Worm (Caenorhabditis elegans) whole organism, young adult: Measurements from ENCODE around the gene fbxb-34.

ENCODE experiments used
- B0019.2 ChIP-seq: fragments of 200-800 bp; sonication (Bioruptor generic); conservative IDR thresholded peaks from 2 replicates; pipeline ENCODE4 v1.3.6; 2022; ENCODE audit warnings: missing genetic modification reagents, missing genetic modification characterization, missing compliant biosample characterization
- B0035.1 ChIP-seq: sonication (generic microtip); optimal IDR thresholded peaks from 2 replicates; lab custom pipeline; 2016; ENCODE audit warnings: missing genetic modification characterization, mild to moderate bottlenecking, missing compliant biosample characterization, missing genotype, missing genetic modification reagents
- B0336.3 ChIP-seq: fragments of 200-800 bp; sonication (Bioruptor generic); IDR thresholded peaks from 2 replicates; pipeline ENCODE4 v1.3.6; 2022; ENCODE audit warnings: missing genetic modification characterization, missing compliant biosample characterization
- F33H1.4 ChIP-seq: fragments of 200-800 bp; sonication (Bioruptor generic); IDR thresholded peaks from 2 replicates; pipeline ENCODE4 v1.3.6; 2022; ENCODE audit warnings: missing genetic modification reagents, missing genetic modification characterization, missing compliant biosample characterization
- F57C9.4 ChIP-seq: sonication (generic microtip); optimal IDR thresholded peaks from 2 replicates; lab custom pipeline; 2017; ENCODE audit warnings: mild to moderate bottlenecking, missing genetic modification characterization, missing compliant biosample characterization
- Y53F4B.3 ChIP-seq: fragments of 200-800 bp; sonication (Bioruptor generic); IDR thresholded peaks from 2 replicates; pipeline ENCODE4 v1.3.6; 2022; ENCODE audit warnings: missing genetic modification reagents, missing genetic modification characterization, missing compliant biosample characterization
- Y53G8AR.9 ChIP-seq: fragments of 200-800 bp; sonication (Bioruptor generic); conservative IDR thresholded peaks from 2 replicates; pipeline ENCODE4 v1.3.6; 2022; ENCODE audit warnings: missing genetic modification reagents, missing genetic modification characterization, missing compliant biosample characterization
- akir-1 ChIP-seq: fragments of 200-800 bp; sonication (Bioruptor generic); optimal IDR thresholded peaks from 2 replicates; lab custom pipeline; 2018; ENCODE audit warnings: mild to moderate bottlenecking, missing genetic modification characterization, moderate library complexity, missing compliant biosample characterization
- attf-3 ChIP-seq: fragments of 200-800 bp; sonication (Bioruptor generic); conservative IDR thresholded peaks from 2 replicates; pipeline ENCODE4 v1.3.6; 2022; ENCODE audit warnings: missing genetic modification reagents, missing genetic modification characterization, missing compliant biosample characterization
- attf-6 ChIP-seq: fragments of 200-800 bp; sonication (Bioruptor generic); IDR thresholded peaks from 2 replicates; pipeline ENCODE4 v1.3.6; 2022; ENCODE audit warnings: missing genetic modification reagents, missing genetic modification characterization, missing compliant biosample characterization
- bed-1 ChIP-seq: fragments of 200-800 bp; sonication (Bioruptor generic); IDR thresholded peaks from 2 replicates; pipeline ENCODE4 v1.3.6; 2022; ENCODE audit warnings: missing genetic modification reagents, missing genetic modification characterization, missing compliant biosample characterization
- ceh-100 ChIP-seq: fragments of 200-800 bp; sonication (Bioruptor generic); IDR thresholded peaks from 2 replicates; pipeline ENCODE4 v1.3.6; 2022; ENCODE audit warnings: missing genetic modification reagents, missing genetic modification characterization, missing compliant biosample characterization
- ceh-58 ChIP-seq: fragments of 200-800 bp; sonication (Bioruptor generic); IDR thresholded peaks from 2 replicates; pipeline ENCODE4 v1.3.6; 2022; ENCODE audit warnings: missing genetic modification characterization, missing compliant biosample characterization
- ceh-91 ChIP-seq: fragments of 200-800 bp; sonication (Bioruptor generic); IDR thresholded peaks from 2 replicates; pipeline ENCODE4 v1.3.6; 2022; ENCODE audit warnings: missing genetic modification reagents, missing genetic modification characterization, missing compliant biosample characterization
- chd-7 ChIP-seq: sonication (generic microtip); optimal IDR thresholded peaks from 2 replicates; lab custom pipeline; 2016; ENCODE audit warnings: mild to moderate bottlenecking, missing genetic modification characterization, moderate library complexity, missing compliant biosample characterization
- die-1 ChIP-seq: sonication (generic microtip); optimal IDR thresholded peaks from 2 replicates; lab custom pipeline; 2016; ENCODE audit warnings: missing genotype, mild to moderate bottlenecking, missing genetic modification characterization, missing compliant biosample characterization
- dox-1 ChIP-seq: fragments of 200-800 bp; sonication (Bioruptor generic); IDR thresholded peaks from 2 replicates; pipeline ENCODE4 v1.3.6; 2022; ENCODE audit warnings: missing genetic modification reagents, missing genetic modification characterization, missing compliant biosample characterization
- efl-1 ChIP-seq: fragments of 150-350 bp; optimal IDR thresholded peaks from 2 replicates; lab custom pipeline; 2014; ENCODE audit warnings: missing biosample characterization, missing genetic modification reagents, missing genetic modification characterization
- egrh-3 ChIP-seq: fragments of 200-800 bp; sonication (Bioruptor generic); IDR thresholded peaks from 2 replicates; pipeline ENCODE4 v1.3.6; 2022; ENCODE audit warnings: missing genetic modification reagents, missing genetic modification characterization, missing compliant biosample characterization
- ekl-4 ChIP-seq: fragments of 200-800 bp; sonication (Bioruptor generic); IDR thresholded peaks from 2 replicates; pipeline ENCODE4 v1.3.6; 2022; ENCODE audit warnings: missing genetic modification reagents, missing genetic modification characterization, missing compliant biosample characterization
- fkh-3 ChIP-seq: sonication (generic microtip); optimal IDR thresholded peaks from 2 replicates; lab custom pipeline; 2016; ENCODE audit warnings: mild to moderate bottlenecking, missing genetic modification characterization, missing compliant biosample characterization
- gei-17 ChIP-seq: fragments of 200-800 bp; sonication (Bioruptor generic); optimal IDR thresholded peaks from 2 replicates; lab custom pipeline; 2018; ENCODE audit warnings: mild to moderate bottlenecking, missing genetic modification characterization, missing compliant biosample characterization
- hmg-1.2 ChIP-seq: fragments of 200-800 bp; sonication (Bioruptor generic); IDR thresholded peaks from 2 replicates; pipeline ENCODE4 v1.3.6; 2022; ENCODE audit warnings: missing genetic modification reagents, missing genetic modification characterization, missing compliant biosample characterization
- hsf-1 ChIP-seq: fragments of 200-800 bp; sonication (Bioruptor generic); IDR thresholded peaks from 2 replicates; pipeline ENCODE4 v1.3.6; 2022; ENCODE audit warnings: missing genetic modification reagents, missing genetic modification characterization, missing compliant biosample characterization
- lag-1 ChIP-seq: fragments of 200-800 bp; sonication (Bioruptor generic); IDR thresholded peaks from 2 replicates; pipeline ENCODE4 v1.3.6; 2022; ENCODE audit warnings: missing genetic modification reagents, missing genetic modification characterization, missing compliant biosample characterization
- lin-26 ChIP-seq: fragments of 200-800 bp; sonication (Bioruptor generic); IDR thresholded peaks from 2 replicates; pipeline ENCODE4 v1.3.6; 2022; ENCODE audit warnings: missing genetic modification reagents, missing genetic modification characterization, missing compliant biosample characterization
- lir-1 ChIP-seq: fragments of 200-800 bp; sonication (Bioruptor generic); conservative IDR thresholded peaks from 2 replicates; pipeline ENCODE4 v1.3.6; 2022; ENCODE audit warnings: missing genetic modification reagents, missing genetic modification characterization, missing compliant biosample characterization
- lsy-27 ChIP-seq: sonication (generic microtip); optimal IDR thresholded peaks from 2 replicates; lab custom pipeline; 2017; ENCODE audit warnings: missing genetic modification characterization, mild to moderate bottlenecking, missing compliant biosample characterization, antibody characterized with exemption, missing genotype, borderline replicate concordance; ENCODE audit not compliant: insufficient read depth
- madf-3 ChIP-seq: fragments of 200-800 bp; sonication (Bioruptor generic); IDR thresholded peaks from 2 replicates; pipeline ENCODE4 v1.3.6; 2022; ENCODE audit warnings: missing genetic modification reagents, missing genetic modification characterization, missing compliant biosample characterization
- mcd-1 ChIP-seq: fragments of 200-800 bp; sonication (Bioruptor generic); IDR thresholded peaks from 2 replicates; pipeline ENCODE4 v1.3.6; 2022; ENCODE audit warnings: missing genetic modification reagents, missing genetic modification characterization, missing compliant biosample characterization
- mes-4 ChIP-seq: sonication (generic microtip); optimal IDR thresholded peaks from 2 replicates; lab custom pipeline; 2016; ENCODE audit warnings: missing genotype, missing genetic modification characterization, missing compliant biosample characterization
- nfya-1 ChIP-seq: sonication (generic microtip); optimal IDR thresholded peaks from 2 replicates; lab custom pipeline; 2017; ENCODE audit warnings: antibody characterized with exemption, missing compliant biosample characterization, missing genetic modification characterization, borderline replicate concordance; ENCODE audit not compliant: insufficient read depth
- nhr-120 ChIP-seq: fragments of 200-800 bp; sonication (Bioruptor generic); IDR thresholded peaks from 2 replicates; pipeline ENCODE4 v1.3.6; 2022; ENCODE audit warnings: missing genetic modification characterization, missing compliant biosample characterization
- nhr-27 ChIP-seq: fragments of 200-800 bp; sonication (Bioruptor generic); optimal IDR thresholded peaks from 2 replicates; lab custom pipeline; 2018; ENCODE audit warnings: mild to moderate bottlenecking, missing genetic modification characterization, moderate library complexity, missing compliant biosample characterization
- nhr-90 ChIP-seq: sonication (generic microtip); optimal IDR thresholded peaks from 2 replicates; lab custom pipeline; 2016; ENCODE audit warnings: missing genotype, mild to moderate bottlenecking, missing genetic modification characterization, missing compliant biosample characterization
- rcor-1 ChIP-seq: fragments of 200-800 bp; sonication (Bioruptor generic); IDR thresholded peaks from 2 replicates; pipeline ENCODE4 v1.3.6; 2022; ENCODE audit warnings: missing genetic modification reagents, missing genetic modification characterization, missing compliant biosample characterization
- rec-8 ChIP-seq, 2 experiments: sonication (generic microtip); optimal IDR thresholded peaks; 2 replicates each; lab custom pipeline; 2016; ENCODE audit warnings: mild to moderate bottlenecking in 2 of 2, missing genetic modification characterization in 2 of 2, missing genetic modification reagents in 2 of 2, missing genotype in 2 of 2, missing biosample characterization in 1 of 2, missing compliant biosample characterization in 1 of 2, moderate library complexity in 1 of 2
- sdz-38 ChIP-seq: sonication (generic microtip); optimal IDR thresholded peaks from 2 replicates; lab custom pipeline; 2016; ENCODE audit warnings: missing genotype, missing genetic modification characterization, missing compliant biosample characterization
- snpc-1.1 ChIP-seq: sonication (generic microtip); optimal IDR thresholded peaks from 2 replicates; lab custom pipeline; 2017; ENCODE audit warnings: missing genetic modification characterization, mild to moderate bottlenecking, missing compliant biosample characterization, antibody characterized with exemption, moderate library complexity, missing genotype, missing genetic modification reagents; ENCODE audit not compliant: insufficient read depth
- snpc-1.3 ChIP-seq: sonication (generic microtip); optimal IDR thresholded peaks from 2 replicates; lab custom pipeline; 2017; ENCODE audit warnings: missing genetic modification characterization, mild to moderate bottlenecking, missing compliant biosample characterization, antibody characterized with exemption, moderate library complexity, missing genotype, missing genetic modification reagents; ENCODE audit not compliant: insufficient read depth
- sptf-2 ChIP-seq: fragments of 200-800 bp; sonication (Bioruptor generic); optimal IDR thresholded peaks from 2 replicates; lab custom pipeline; 2018; ENCODE audit warnings: mild to moderate bottlenecking, missing genetic modification characterization, missing compliant biosample characterization
- tbp1 ChIP-seq: fragments of 200-800 bp; sonication (Bioruptor generic); optimal IDR thresholded peaks from 2 replicates; lab custom pipeline; 2018; ENCODE audit warnings: mild to moderate bottlenecking, missing genetic modification characterization, missing compliant biosample characterization
- tbx-9 ChIP-seq: sonication (generic microtip); optimal IDR thresholded peaks from 2 replicates; lab custom pipeline; 2016; ENCODE audit warnings: borderline replicate concordance, missing genetic modification characterization, inconsistent platforms, missing compliant biosample characterization
- tlf-1 ChIP-seq: fragments of 200-800 bp; sonication (Bioruptor generic); optimal IDR thresholded peaks from 2 replicates; lab custom pipeline; 2018; ENCODE audit warnings: mild to moderate bottlenecking, missing genetic modification characterization, missing compliant biosample characterization
- unc-62 ChIP-seq: fragments of 150-350 bp; optimal IDR thresholded peaks from 2 replicates; lab custom pipeline; 2014; ENCODE audit warnings: missing biosample characterization, missing genetic modification reagents, missing genetic modification characterization
- xnd-1 ChIP-seq: sonication (generic microtip); optimal IDR thresholded peaks from 2 replicates; lab custom pipeline; 2016; ENCODE audit warnings: missing genotype, missing genetic modification reagents, missing genetic modification characterization, missing compliant biosample characterization
- ztf-22 ChIP-seq: fragments of 200-800 bp; sonication (Bioruptor generic); optimal IDR thresholded peaks from 2 replicates; lab custom pipeline; 2018; ENCODE audit warnings: mild to moderate bottlenecking, missing genetic modification characterization, moderate library complexity, missing compliant biosample characterization
- ztf-28 ChIP-seq: fragments of 200-800 bp; sonication (Bioruptor generic); IDR thresholded peaks from 2 replicates; pipeline ENCODE4 v1.3.6; 2022; ENCODE audit warnings: missing genetic modification reagents, missing genetic modification characterization, missing compliant biosample characterization

Gene fbxb-34

DNA sequence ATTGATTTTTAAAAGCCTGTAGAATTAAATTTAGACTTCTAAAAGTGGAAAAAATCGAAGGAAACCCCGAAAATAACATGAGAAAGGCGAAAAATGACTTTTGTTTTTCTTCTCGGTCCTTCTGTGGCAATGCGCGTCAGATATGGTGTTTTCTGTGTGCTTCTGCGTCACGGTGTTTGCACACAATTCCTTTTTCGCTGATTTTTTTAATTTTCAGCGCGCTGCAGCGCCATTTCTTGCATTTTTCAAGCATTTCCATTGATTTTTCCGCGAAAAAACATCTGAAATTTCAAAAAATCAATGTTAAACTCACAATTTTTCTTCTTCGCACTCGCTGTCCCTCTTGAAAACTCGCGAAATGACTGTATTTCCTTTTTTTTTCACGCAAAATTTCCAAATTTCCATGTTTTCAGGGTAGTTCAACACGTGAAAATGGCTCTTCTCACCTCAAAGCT is 7.4 kb upstream of the fbxb-34 start, which contains the start of the genes cdc-37 and W08F4.3 (continued):
- TF ChIP-seq nhr-27 (tag; lab: Kevin White, UChicago), result no peak
- no peak for TF ChIP-seq attf-3 (GFP tag; lab: Robert Waterston, UW)
- no peak for TF ChIP-seq tlf-1 (GFP tag; lab: Kevin White, UChicago)
- no peak for TF ChIP-seq nhr-120 (GFP tag; lab: Robert Waterston, UW)
- no peak for TF ChIP-seq sdz-38 (tag; lab: Kevin White, UChicago)
- no peak for TF ChIP-seq unc-62 (GFP tag; lab: Kevin White, UChicago)
- TF ChIP-seq hsf-1, result no peak
- TF ChIP-seq F57C9.4, result no peak
- peak; percentile 90 for TF ChIP-seq efl-1 (GFP tag; lab: Kevin White, UChicago)
- TF ChIP-seq snpc-1.1 (tag; lab: Kevin White, UChicago), result peak; percentile 12
- peak; percentile 27 for TF ChIP-seq snpc-1.3 (tag; lab: Kevin White, UChicago)
- TF ChIP-seq lir-1 (GFP tag; lab: Robert Waterston, UW), result no peak
- no peak for TF ChIP-seq lsy-27 (tag; lab: Kevin White, UChicago)
- peak; percentile 60; the same call in 1 of the 2 replicates for TF ChIP-seq F33H1.4 (GFP tag; lab: Robert Waterston, UW)
- TF ChIP-seq tbp1 (GFP tag; lab: Kevin White, UChicago), result no peak
- TF ChIP-seq mcd-1 (GFP tag; lab: Robert Waterston, UW), result peak; percentile 63
- no peak for TF ChIP-seq Y53G8AR.9 (GFP tag; lab: Robert Waterston, UW)
- peak; percentile 57 for TF ChIP-seq xnd-1
- TF ChIP-seq mes-4 (tag; lab: Kevin White, UChicago), result no peak
- no peak for TF ChIP-seq lin-26
- TF ChIP-seq lag-1, result no peak
- no peak for TF ChIP-seq akir-1 (GFP tag; lab: Kevin White, UChicago)
- TF ChIP-seq hmg-1.2 (GFP tag; lab: Robert Waterston, UW), result peak; percentile 36; the same call in 1 of the 2 replicates
- no peak for TF ChIP-seq ceh-58 (GFP tag; lab: Robert Waterston, UW)
- TF ChIP-seq egrh-3 (GFP tag; lab: Robert Waterston, UW), result no peak
- TF ChIP-seq ekl-4 (GFP tag; lab: Robert Waterston, UW), result peak; percentile 27; the same call in 1 of the 2 replicates
- TF ChIP-seq fkh-3 (tag; lab: Kevin White, UChicago), result no peak
- no peak for TF ChIP-seq nhr-90
- peak; percentile 19; the same call in 1 of the 2 replicates for TF ChIP-seq rcor-1
- TF ChIP-seq ztf-28 (GFP tag; lab: Robert Waterston, UW), result no peak
- no peak for TF ChIP-seq ceh-100 (GFP tag; lab: Robert Waterston, UW)
- no peak for TF ChIP-seq sptf-2 (GFP tag; lab: Kevin White, UChicago)
- no peak for TF ChIP-seq Y53F4B.3 (GFP tag; lab: Robert Waterston, UW)
- no peak for TF ChIP-seq B0336.3
- TF ChIP-seq B0019.2 (GFP tag; lab: Robert Waterston, UW), result no peak
- no peak for TF ChIP-seq chd-7
- no peak for TF ChIP-seq nfya-1 (tag; lab: Kevin White, UChicago)
- no peak for TF ChIP-seq gei-17
- TF ChIP-seq tbx-9 (tag; lab: Kevin White, UChicago), result no peak
- TF ChIP-seq dox-1, result peak; percentile 24; the same call in 1 of the 2 replicates
- TF ChIP-seq bed-1, result no peak
- TF ChIP-seq attf-6 (GFP tag; lab: Robert Waterston, UW), result no peak
- peak; percentile 69 for TF ChIP-seq ceh-91
- no peak for TF ChIP-seq ztf-22 (GFP tag; lab: Kevin White, UChicago)
- TF ChIP-seq die-1 (tag; lab: Kevin White, UChicago), result no peak
- TF ChIP-seq B0035.1 (tag; lab: Kevin White, UChicago), result no peak
- TF ChIP-seq rec-8 (tag; optimal IDR thresholded peaks at IDR 0.05; lab: Kevin White, UChicago), result no peak
- TF ChIP-seq madf-3 (GFP tag; lab: Robert Waterston, UW), result 0 out of 2 replicates have a peak, but pooled peaks have one; percentile 54
